Fruit fly (Drosophila melanogaster) whole organism, embryonic: ENCODE data around the gene gpp.

Experiments
- Aef1 ChIP-seq: fragments of 200-800 bp; sonication (Bioruptor generic); IDR thresholded peaks from 3 replicates; pipeline ENCODE4 v1.3.6; 2022; ENCODE audit warnings: missing biosample characterization, missing genetic modification characterization
- Bdp1 ChIP-seq: fragments of 200-800 bp; sonication (Bioruptor generic); optimal IDR thresholded peaks from 3 replicates; lab custom pipeline; 2016; ENCODE audit warnings: missing biosample characterization, missing genetic modification characterization
- CG10274 ChIP-seq: fragments of 200-800 bp; sonication (Bioruptor generic); optimal IDR thresholded peaks from 3 replicates; lab custom pipeline; 2017; ENCODE audit warnings: missing biosample characterization, mild to moderate bottlenecking, missing genetic modification characterization
- CG10565 ChIP-seq: fragments of 200-800 bp; sonication (Bioruptor generic); optimal IDR thresholded peaks from 3 replicates; lab custom pipeline; 2016; ENCODE audit warnings: missing biosample characterization, mild to moderate bottlenecking, missing genetic modification characterization
- CG11398 ChIP-seq: fragments of 200-800 bp; sonication (Bioruptor generic); optimal IDR thresholded peaks from 2 replicates; lab custom pipeline; 2016; ENCODE audit warnings: missing biosample characterization, missing genetic modification characterization
- CG11723 ChIP-seq: fragments of 200-800 bp; sonication (Bioruptor generic); optimal IDR thresholded peaks from 2 replicates; lab custom pipeline; 2017; ENCODE audit warnings: missing biosample characterization, mild to moderate bottlenecking, missing genetic modification characterization
- CG12744 ChIP-seq: fragments of 200-800 bp; sonication (Bioruptor generic); optimal IDR thresholded peaks from 2 replicates; lab custom pipeline; 2016; ENCODE audit warnings: missing biosample characterization, missing genetic modification characterization
- CG14050 ChIP-seq: fragments of 200-800 bp; sonication (Bioruptor generic); IDR thresholded peaks from 3 replicates; pipeline ENCODE4 v1.3.6; 2022; ENCODE audit warnings: missing biosample characterization, missing genetic modification characterization
- CG14667 ChIP-seq: fragments of 200-800 bp; sonication (Bioruptor generic); IDR thresholded peaks from 2 replicates; pipeline ENCODE4 v1.3.6; 2022; ENCODE audit warnings: missing biosample characterization, missing genetic modification characterization
- CG15601 ChIP-seq: fragments of 200-800 bp; sonication (Bioruptor generic); optimal IDR thresholded peaks from 3 replicates; lab custom pipeline; 2019; ENCODE audit warnings: missing biosample characterization, mild to moderate bottlenecking, missing genetic modification characterization, moderate library complexity
- CG1603 ChIP-seq: fragments of 200-800 bp; sonication (Bioruptor generic); optimal IDR thresholded peaks from 2 replicates; lab custom pipeline; 2019; ENCODE audit warnings: missing biosample characterization, mild to moderate bottlenecking, missing genetic modification characterization, moderate library complexity
- CG17328 ChIP-seq: fragments of 200-800 bp; sonication (Bioruptor generic); IDR thresholded peaks from 2 replicates; pipeline ENCODE4 v1.3.6; 2022; ENCODE audit warnings: missing biosample characterization, missing genetic modification characterization
- CG1792 ChIP-seq: fragments of 200-800 bp; sonication (Bioruptor generic); optimal IDR thresholded peaks from 2 replicates; lab custom pipeline; 2016; ENCODE audit warnings: missing biosample characterization, missing genetic modification characterization
- CG32772 ChIP-seq: fragments of 200-800 bp; sonication (Bioruptor generic); IDR thresholded peaks from 2 replicates; pipeline ENCODE4 v1.3.6; 2022; ENCODE audit warnings: missing biosample characterization, missing genetic modification characterization
- CG4424 ChIP-seq: fragments of 200-800 bp; sonication (Bioruptor generic); optimal IDR thresholded peaks from 3 replicates; lab custom pipeline; 2016; ENCODE audit warnings: missing biosample characterization, missing genetic modification characterization
- CG5180 ChIP-seq: fragments of 200-800 bp; sonication (Bioruptor generic); optimal IDR thresholded peaks from 3 replicates; lab custom pipeline; 2017; ENCODE audit warnings: missing biosample characterization, missing genetic modification characterization, mild to moderate bottlenecking, moderate library complexity, missing genetic modification reagents
- CG6813 ChIP-seq: fragments of 200-800 bp; sonication (Bioruptor generic); optimal IDR thresholded peaks from 2 replicates; lab custom pipeline; 2017; ENCODE audit warnings: missing biosample characterization, missing genetic modification characterization, mild to moderate bottlenecking, moderate library complexity, missing genetic modification reagents
- CG7372 ChIP-seq: fragments of 200-800 bp; sonication (Bioruptor generic); IDR thresholded peaks from 2 replicates; pipeline ENCODE4 v1.3.6; 2022; ENCODE audit warnings: missing biosample characterization, missing genetic modification characterization
- CG7556 ChIP-seq: fragments of 200-800 bp; sonication (Bioruptor generic); optimal IDR thresholded peaks from 2 replicates; lab custom pipeline; 2017; ENCODE audit warnings: missing biosample characterization, mild to moderate bottlenecking, missing genetic modification characterization
- CG7786 ChIP-seq: fragments of 200-800 bp; sonication (Bioruptor generic); optimal IDR thresholded peaks from 2 replicates; lab custom pipeline; 2016; ENCODE audit warnings: missing biosample characterization, missing genetic modification characterization
- CG7987 ChIP-seq: fragments of 200-800 bp; sonication (Bioruptor generic); optimal IDR thresholded peaks from 2 replicates; lab custom pipeline; 2018; ENCODE audit warnings: missing biosample characterization, mild to moderate bottlenecking, missing genetic modification characterization, moderate library complexity
- CG8359 ChIP-seq: fragments of 200-800 bp; sonication (Bioruptor generic); optimal IDR thresholded peaks from 2 replicates; lab custom pipeline; 2017; ENCODE audit warnings: missing biosample characterization, mild to moderate bottlenecking, missing genetic modification characterization, borderline replicate concordance
- CG8388 ChIP-seq: fragments of 200-800 bp; sonication (Bioruptor generic); optimal IDR thresholded peaks from 2 replicates; lab custom pipeline; 2019; ENCODE audit warnings: missing biosample characterization, mild to moderate bottlenecking, missing genetic modification characterization, moderate library complexity
- CG9727 ChIP-seq: fragments of 200-800 bp; sonication (Bioruptor generic); optimal IDR thresholded peaks from 3 replicates; lab custom pipeline; 2017; ENCODE audit warnings: missing biosample characterization, mild to moderate bottlenecking, missing genetic modification characterization
- Dip3 ChIP-seq: fragments of 200-800 bp; sonication (Bioruptor generic); optimal IDR thresholded peaks from 3 replicates; lab custom pipeline; 2016; ENCODE audit warnings: missing biosample characterization, missing genetic modification characterization
- HLH54F ChIP-seq: fragments of 200-800 bp; sonication (Bioruptor generic); optimal IDR thresholded peaks from 3 replicates; lab custom pipeline; 2016; ENCODE audit warnings: missing biosample characterization, missing genetic modification characterization
- Max ChIP-seq: fragments of 200-800 bp; sonication (Bioruptor generic); optimal IDR thresholded peaks from 2 replicates; lab custom pipeline; 2016; ENCODE audit warnings: missing biosample characterization, mild to moderate bottlenecking, missing genetic modification characterization
- Nf-YB ChIP-seq: fragments of 200-800 bp; sonication (Bioruptor generic); optimal IDR thresholded peaks from 3 replicates; lab custom pipeline; 2019; ENCODE audit warnings: missing biosample characterization, mild to moderate bottlenecking, missing genetic modification characterization, moderate library complexity
- Six4 ChIP-seq: fragments of 200-800 bp; sonication (Bioruptor generic); optimal IDR thresholded peaks from 2 replicates; lab custom pipeline; 2016; ENCODE audit warnings: missing biosample characterization, missing genetic modification characterization
- Ssrp ChIP-seq: fragments of 200-800 bp; sonication (Bioruptor generic); optimal IDR thresholded peaks from 2 replicates; lab custom pipeline; 2018; ENCODE audit warnings: missing biosample characterization, mild to moderate bottlenecking, missing genetic modification characterization, moderate library complexity
- Usf ChIP-seq: fragments of 200-800 bp; sonication (Bioruptor generic); optimal IDR thresholded peaks from 2 replicates; lab custom pipeline; 2017; ENCODE audit warnings: missing genotype, missing biosample characterization, missing genetic modification characterization
- bab2 ChIP-seq: fragments of 200-800 bp; sonication (Bioruptor generic); optimal IDR thresholded peaks from 2 replicates; lab custom pipeline; 2016; ENCODE audit warnings: missing biosample characterization, missing genetic modification characterization
- bbx ChIP-seq: fragments of 200-800 bp; sonication (Bioruptor generic); IDR thresholded peaks from 2 replicates; pipeline ENCODE4 v1.3.6; 2022; ENCODE audit warnings: missing biosample characterization, missing genetic modification characterization; ENCODE audit not compliant: partially characterized antibody
- danr ChIP-seq: fragments of 200-800 bp; sonication (Bioruptor generic); IDR thresholded peaks from 2 replicates; pipeline ENCODE4 v1.3.6; 2022; ENCODE audit warnings: missing biosample characterization, missing genetic modification characterization
- dimm ChIP-seq: fragments of 200-800 bp; sonication (Bioruptor generic); IDR thresholded peaks from 2 replicates; pipeline ENCODE4 v1.3.6; 2022; ENCODE audit warnings: missing biosample characterization, missing genetic modification characterization
- emc ChIP-seq: fragments of 200-800 bp; sonication (Bioruptor generic); optimal IDR thresholded peaks from 2 replicates; lab custom pipeline; 2016; ENCODE audit warnings: missing biosample characterization, missing genetic modification characterization
- gce ChIP-seq: fragments of 200-800 bp; sonication (Bioruptor generic); IDR thresholded peaks from 3 replicates; pipeline ENCODE4 v1.3.6; 2022; ENCODE audit warnings: missing biosample characterization, missing genetic modification characterization
- gcm ChIP-seq: fragments of 200-800 bp; sonication (Bioruptor generic); optimal IDR thresholded peaks from 2 replicates; lab custom pipeline; 2019; ENCODE audit warnings: missing biosample characterization, mild to moderate bottlenecking, missing genetic modification characterization, moderate library complexity
- gfzf ChIP-seq: fragments of 200-800 bp; sonication (Bioruptor generic); optimal IDR thresholded peaks from 2 replicates; lab custom pipeline; 2016; ENCODE audit warnings: missing biosample characterization, mild to moderate bottlenecking, missing genetic modification characterization, moderate library complexity
- grn ChIP-seq: fragments of 200-800 bp; sonication (Bioruptor generic); optimal IDR thresholded peaks from 3 replicates; lab custom pipeline; 2017; ENCODE audit warnings: missing biosample characterization, missing genetic modification characterization
- gsb ChIP-seq: fragments of 200-800 bp; sonication (Bioruptor generic); IDR thresholded peaks from 2 replicates; pipeline ENCODE4 v1.3.6; 2022; ENCODE audit warnings: missing biosample characterization, missing genetic modification characterization
- hbn ChIP-seq: fragments of 200-800 bp; sonication (Bioruptor generic); IDR thresholded peaks from 2 replicates; pipeline ENCODE4 v1.3.6; 2022; ENCODE audit warnings: missing biosample characterization, missing genetic modification characterization; ENCODE audit not compliant: partially characterized antibody
- inv ChIP-seq: fragments of 200-800 bp; sonication (Bioruptor generic); IDR thresholded peaks from 2 replicates; pipeline ENCODE4 v1.3.6; 2022; ENCODE audit warnings: missing biosample characterization, missing genetic modification characterization; ENCODE audit not compliant: partially characterized antibody
- kay ChIP-seq: fragments of 200-800 bp; sonication (Bioruptor generic); optimal IDR thresholded peaks from 2 replicates; lab custom pipeline; 2016; ENCODE audit warnings: missing biosample characterization, missing genetic modification characterization
- org-1 ChIP-seq: fragments of 200-800 bp; sonication (Bioruptor generic); optimal IDR thresholded peaks from 2 replicates; lab custom pipeline; 2017; ENCODE audit warnings: missing biosample characterization, missing genetic modification characterization
- pb ChIP-seq: fragments of 200-800 bp; sonication (Bioruptor generic); optimal IDR thresholded peaks from 3 replicates; lab custom pipeline; 2016; ENCODE audit warnings: missing biosample characterization, missing genetic modification characterization
- scrt ChIP-seq: fragments of 200-800 bp; sonication (Bioruptor generic); optimal IDR thresholded peaks from 2 replicates; lab custom pipeline; 2018; ENCODE audit warnings: missing biosample characterization, mild to moderate bottlenecking, missing genetic modification characterization, moderate library complexity
- tap ChIP-seq: fragments of 200-800 bp; optimal IDR thresholded peaks from 3 replicates; lab custom pipeline; 2019; ENCODE audit warnings: missing biosample characterization, mild to moderate bottlenecking, missing genetic modification characterization, moderate library complexity
- trem ChIP-seq: fragments of 200-800 bp; optimal IDR thresholded peaks from 3 replicates; lab custom pipeline; 2019; ENCODE audit warnings: missing biosample characterization, mild to moderate bottlenecking, missing genetic modification characterization, moderate library complexity
- wdn ChIP-seq: fragments of 200-800 bp; sonication (Bioruptor generic); IDR thresholded peaks from 2 replicates; pipeline ENCODE4 v1.3.6; 2022; ENCODE audit warnings: missing biosample characterization, missing genetic modification characterization
- zen ChIP-seq: fragments of 200-800 bp; sonication (Bioruptor generic); optimal IDR thresholded peaks from 3 replicates; lab custom pipeline; 2018; ENCODE audit warnings: missing biosample characterization, mild to moderate bottlenecking, missing genetic modification characterization, moderate library complexity

Gene gpp

DNA sequence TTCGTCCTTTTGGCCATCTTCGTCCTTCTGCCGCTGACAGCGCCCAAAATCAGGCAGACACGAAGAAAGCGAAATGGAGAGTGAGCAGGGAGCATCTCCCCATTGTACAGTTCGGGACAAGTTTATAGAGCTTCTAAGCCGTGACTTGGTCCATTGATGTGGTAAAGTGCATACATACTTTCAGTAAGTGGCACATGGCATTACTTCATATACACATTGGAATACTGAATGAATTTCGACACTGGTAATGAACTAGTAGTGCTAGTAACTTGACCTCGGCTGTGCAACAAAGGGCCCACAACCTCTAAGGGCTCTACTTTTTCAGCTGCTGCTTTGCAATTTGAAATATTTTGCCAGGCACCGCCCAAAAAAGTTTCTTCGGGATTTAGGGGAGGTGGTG lies 9.6 kb downstream of the gpp start (continued):
- TF ChIP-seq gce (GFP tag; lab: Robert Waterston, UW) (peak; percentile 60; the same call in 2 of the 3 replicates), org-1 (GFP tag; lab: Kevin White, UChicago) (peak; percentile 79), CG32772 (peak; percentile 70), CG11723 (GFP tag; lab: Kevin White, UChicago) (peak; percentile 35), CG17328 (GFP tag; lab: Robert Waterston, UW) (peak; percentile 81), CG10274 (GFP tag; lab: Kevin White, UChicago) (peak; percentile 36), CG4424 (GFP tag; lab: Kevin White, UChicago) (peak; percentile 56), zen (tag; lab: Kevin White, UChicago) (peak; percentile 16), Ssrp (tag; lab: Kevin White, UChicago) (peak; percentile 58), CG7556 (GFP tag; lab: Kevin White, UChicago) (peak; percentile 87), Six4 (GFP tag; lab: Kevin White, UChicago) (peak; percentile 42), scrt (GFP tag; lab: Kevin White, UChicago) (peak; percentile 79), bab2 (GFP tag; lab: Kevin White, UChicago) (peak; percentile 67), tap (tag; lab: Kevin White, UChicago) (peak; percentile 36), Max (GFP tag; lab: Kevin White, UChicago) (peak; percentile 52), dimm (GFP tag; lab: Robert Waterston, UW) (peak; percentile 55; the same call in 1 of the 2 replicates), HLH54F (peak; percentile 81), CG14667 (GFP tag; lab: Robert Waterston, UW) (peak; percentile 76), Usf (GFP tag; lab: Kevin White, UChicago) (peak; percentile 51), CG10565 (no peak), CG6813 (GFP tag; lab: Kevin White, UChicago) (peak; percentile 80), hbn (GFP tag; lab: Robert Waterston, UW) (no peak), CG14050 (GFP tag; lab: Robert Waterston, UW) (peak; percentile 56; the same call in 2 of the 3 replicates), CG1603 (tag; lab: Kevin White, UChicago) (peak; percentile 85), gcm (GFP tag; lab: Kevin White, UChicago) (peak; percentile 48), CG7987 (peak; percentile 42), CG1792 (GFP tag; lab: Kevin White, UChicago) (peak; percentile 41), Bdp1 (GFP tag; lab: Kevin White, UChicago) (peak; percentile 30), CG5180 (GFP tag; lab: Kevin White, UChicago) (peak; percentile 37), emc (GFP tag; lab: Kevin White, UChicago) (peak; percentile 62), CG15601 (tag; lab: Kevin White, UChicago) (no peak), wdn (peak; percentile 80), CG7372 (GFP tag; lab: Robert Waterston, UW) (peak; percentile 69), grn (GFP tag; lab: Kevin White, UChicago) (no peak), gfzf (GFP tag; lab: Kevin White, UChicago) (no peak), bbx (GFP tag; lab: Robert Waterston, UW) (no peak), Dip3 (GFP tag; lab: Kevin White, UChicago) (peak; percentile 73), trem (tag; lab: Kevin White, UChicago) (no peak), CG12744 (GFP tag; lab: Kevin White, UChicago) (peak; percentile 51), Nf-YB (GFP tag; lab: Kevin White, UChicago) (peak; percentile 33), inv (GFP tag; lab: Robert Waterston, UW) (no peak), Aef1 (peak; percentile 76), CG9727 (GFP tag; lab: Kevin White, UChicago) (peak; percentile 74), gsb (GFP tag; lab: Robert Waterston, UW) (no peak), CG8359 (GFP tag; lab: Kevin White, UChicago) (peak; percentile 10), CG8388 (GFP tag; lab: Kevin White, UChicago) (peak; percentile 47), kay (GFP tag; lab: Kevin White, UChicago) (peak; percentile 52), danr (GFP tag; lab: Robert Waterston, UW) (0 out of 2 replicates have a peak, but pooled peaks have one; percentile 28), CG7786 (GFP tag; lab: Kevin White, UChicago) (peak; percentile 78), pb (peak; percentile 89), CG11398 (peak; percentile 50)
